Worm (Caenorhabditis elegans) whole organism, young adult: ENCODE measurements around the gene strd-1.

Experiments used
- B0261.1 ChIP-seq: sonication (generic microtip); optimal IDR thresholded peaks from 2 replicates; lab custom pipeline; 2016; ENCODE audit warnings: mild to moderate bottlenecking, missing genetic modification characterization, moderate library complexity, missing compliant biosample characterization
- K11D2.4 ChIP-seq: fragments of 200-800 bp; sonication (Bioruptor generic); IDR thresholded peaks from 2 replicates; pipeline ENCODE4 v1.3.6; 2022; ENCODE audit warnings: missing genetic modification reagents, missing genetic modification characterization, missing compliant biosample characterization
- K12H6.12 ChIP-seq: fragments of 200-800 bp; sonication (Bioruptor generic); optimal IDR thresholded peaks from 2 replicates; lab custom pipeline; 2018; ENCODE audit warnings: mild to moderate bottlenecking, missing genetic modification characterization, missing compliant biosample characterization
- Y53G8AR.9 ChIP-seq: fragments of 200-800 bp; sonication (Bioruptor generic); conservative IDR thresholded peaks from 2 replicates; pipeline ENCODE4 v1.3.6; 2022; ENCODE audit warnings: missing genetic modification reagents, missing genetic modification characterization, missing compliant biosample characterization
- Y67H2A.10 ChIP-seq: fragments of 200-800 bp; sonication (Bioruptor generic); conservative IDR thresholded peaks from 2 replicates; pipeline ENCODE4 v1.3.6; 2022; ENCODE audit warnings: missing genetic modification reagents, missing genetic modification characterization, missing compliant biosample characterization
- ZK185.1 ChIP-seq: sonication (generic microtip); optimal IDR thresholded peaks from 2 replicates; lab custom pipeline; 2016; ENCODE audit warnings: mild to moderate bottlenecking, missing genetic modification characterization, missing compliant biosample characterization; ENCODE audit not compliant: poor library complexity, severe bottlenecking
- ama-1 ChIP-seq, 3 experiments: fragments of 150-350 bp in 1 of 3; sonication (generic microtip) in 2 of 3; optimal IDR thresholded peaks; 2 replicates each; lab custom pipeline; 2014 to 2018; ENCODE audit warnings: missing biosample characterization in 2 of 3, missing genetic modification characterization in 2 of 3, missing genetic modification reagents in 2 of 3
- atf-7 ChIP-seq: sonication (generic microtip); optimal IDR thresholded peaks from 2 replicates; lab custom pipeline; 2017; ENCODE audit warnings: mild to moderate bottlenecking, missing genetic modification characterization, missing compliant biosample characterization
- athp-1 ChIP-seq: sonication (generic microtip); optimal IDR thresholded peaks from 2 replicates; lab custom pipeline; 2017; ENCODE audit warnings: mild to moderate bottlenecking, missing genetic modification characterization, missing compliant biosample characterization
- attf-3 ChIP-seq: fragments of 200-800 bp; sonication (Bioruptor generic); conservative IDR thresholded peaks from 2 replicates; pipeline ENCODE4 v1.3.6; 2022; ENCODE audit warnings: missing genetic modification reagents, missing genetic modification characterization, missing compliant biosample characterization
- cebp-1 ChIP-seq, 2 experiments: fragments of 200-800 bp in 1 of 2; sonication (Bioruptor generic) in 1 of 2; sonication (generic microtip) in 1 of 2; IDR thresholded peaks in 1 of 2; optimal IDR thresholded peaks in 1 of 2; 2 replicates each; pipeline versions ENCODE4 v1.3.6 to Lab custom; 2017 to 2022; ENCODE audit warnings: missing compliant biosample characterization in 2 of 2, missing genetic modification characterization in 2 of 2, mild to moderate bottlenecking in 1 of 2, missing genetic modification reagents in 1 of 2, moderate library complexity in 1 of 2
- ceh-91 ChIP-seq: fragments of 200-800 bp; sonication (Bioruptor generic); IDR thresholded peaks from 2 replicates; pipeline ENCODE4 v1.3.6; 2022; ENCODE audit warnings: missing genetic modification reagents, missing genetic modification characterization, missing compliant biosample characterization
- dpff-1 ChIP-seq: sonication (generic microtip); optimal IDR thresholded peaks from 2 replicates; lab custom pipeline; 2017; ENCODE audit warnings: mild to moderate bottlenecking, missing genetic modification characterization, missing compliant biosample characterization
- dpl-1 ChIP-seq: fragments of 150-350 bp; optimal IDR thresholded peaks from 2 replicates; lab custom pipeline; 2014; ENCODE audit warnings: missing biosample characterization, missing genetic modification reagents, missing genetic modification characterization
- efl-1 ChIP-seq: fragments of 150-350 bp; optimal IDR thresholded peaks from 2 replicates; lab custom pipeline; 2014; ENCODE audit warnings: missing biosample characterization, missing genetic modification reagents, missing genetic modification characterization
- egrh-3 ChIP-seq: fragments of 200-800 bp; sonication (Bioruptor generic); IDR thresholded peaks from 2 replicates; pipeline ENCODE4 v1.3.6; 2022; ENCODE audit warnings: missing genetic modification reagents, missing genetic modification characterization, missing compliant biosample characterization
- ekl-4 ChIP-seq: fragments of 200-800 bp; sonication (Bioruptor generic); IDR thresholded peaks from 2 replicates; pipeline ENCODE4 v1.3.6; 2022; ENCODE audit warnings: missing genetic modification reagents, missing genetic modification characterization, missing compliant biosample characterization
- ets-4 ChIP-seq: fragments of 200-800 bp; sonication (Bioruptor generic); optimal IDR thresholded peaks from 2 replicates; lab custom pipeline; 2018; ENCODE audit warnings: mild to moderate bottlenecking, missing genetic modification characterization, missing compliant biosample characterization
- hmg-1.2 ChIP-seq: fragments of 200-800 bp; sonication (Bioruptor generic); IDR thresholded peaks from 2 replicates; pipeline ENCODE4 v1.3.6; 2022; ENCODE audit warnings: missing genetic modification reagents, missing genetic modification characterization, missing compliant biosample characterization
- lin-35 ChIP-seq, 3 experiments: fragments of 150-350 bp in 2 of 3; sonication (generic microtip) in 1 of 3; optimal IDR thresholded peaks; 2 replicates each; lab custom pipeline; 2014 to 2018; ENCODE audit warnings: missing biosample characterization in 3 of 3, missing genetic modification characterization in 3 of 3, missing genetic modification reagents in 3 of 3
- lin-40 ChIP-seq: sonication (generic microtip); optimal IDR thresholded peaks from 2 replicates; lab custom pipeline; 2016; ENCODE audit warnings: missing genetic modification characterization, mild to moderate bottlenecking, missing compliant biosample characterization, missing genotype, missing genetic modification reagents
- lin-54 ChIP-seq: fragments of 200-800 bp; sonication (Bioruptor generic); optimal IDR thresholded peaks from 2 replicates; lab custom pipeline; 2018; ENCODE audit warnings: mild to moderate bottlenecking, missing genetic modification characterization, missing compliant biosample characterization
- lsl-1 ChIP-seq: fragments of 200-800 bp; sonication (Bioruptor generic); optimal IDR thresholded peaks from 2 replicates; lab custom pipeline; 2018; ENCODE audit warnings: mild to moderate bottlenecking, missing genetic modification characterization, moderate library complexity, missing compliant biosample characterization
- mcd-1 ChIP-seq: fragments of 200-800 bp; sonication (Bioruptor generic); IDR thresholded peaks from 2 replicates; pipeline ENCODE4 v1.3.6; 2022; ENCODE audit warnings: missing genetic modification reagents, missing genetic modification characterization, missing compliant biosample characterization
- nfya-2 ChIP-seq: fragments of 200-800 bp; sonication (Bioruptor generic); IDR thresholded peaks from 2 replicates; pipeline ENCODE4 v1.3.6; 2022; ENCODE audit warnings: missing genetic modification reagents, missing genetic modification characterization, missing compliant biosample characterization
- nhr-27 ChIP-seq: fragments of 200-800 bp; sonication (Bioruptor generic); optimal IDR thresholded peaks from 2 replicates; lab custom pipeline; 2018; ENCODE audit warnings: mild to moderate bottlenecking, missing genetic modification characterization, moderate library complexity, missing compliant biosample characterization
- nhr-90 ChIP-seq: sonication (generic microtip); optimal IDR thresholded peaks from 2 replicates; lab custom pipeline; 2016; ENCODE audit warnings: missing genotype, mild to moderate bottlenecking, missing genetic modification characterization, missing compliant biosample characterization
- pha-4 ChIP-seq: fragments of 150-350 bp; sonication (generic microtip); optimal IDR thresholded peaks from 2 replicates; lab custom pipeline; 2014; ENCODE audit warnings: missing biosample characterization, missing genetic modification reagents, missing genetic modification characterization
- repo-1 ChIP-seq: sonication (generic microtip); optimal IDR thresholded peaks from 2 replicates; lab custom pipeline; 2017; ENCODE audit warnings: mild to moderate bottlenecking, missing genetic modification characterization, missing compliant biosample characterization
- sea-2 ChIP-seq: fragments of 200-800 bp; sonication (Bioruptor generic); IDR thresholded peaks from 2 replicates; pipeline ENCODE4 v1.3.6; 2022; ENCODE audit warnings: missing genetic modification characterization, missing compliant biosample characterization
- snpc-1.1 ChIP-seq: sonication (generic microtip); optimal IDR thresholded peaks from 2 replicates; lab custom pipeline; 2017; ENCODE audit warnings: missing genetic modification characterization, mild to moderate bottlenecking, missing compliant biosample characterization, antibody characterized with exemption, moderate library complexity, missing genotype, missing genetic modification reagents; ENCODE audit not compliant: insufficient read depth
- snpc-4 ChIP-seq, 5 experiments: fragments of 150-350 bp in 1 of 5; sonication (generic microtip) in 4 of 5; optimal IDR thresholded peaks; 2 replicates each; lab custom pipeline; 2014 to 2018; ENCODE audit warnings: missing genetic modification characterization in 5 of 5, missing biosample characterization in 3 of 5, antibody characterized with exemption in 2 of 5, mild to moderate bottlenecking in 2 of 5, missing compliant biosample characterization in 2 of 5, missing genotype in 2 of 5, moderate library complexity in 2 of 5, missing genetic modification reagents in 1 of 5
- somi-1 ChIP-seq: fragments of 200-800 bp; sonication (Bioruptor generic); optimal IDR thresholded peaks from 2 replicates; lab custom pipeline; 2018; ENCODE audit warnings: mild to moderate bottlenecking, missing genetic modification characterization, missing compliant biosample characterization
- unc-130 ChIP-seq: sonication (generic microtip); optimal IDR thresholded peaks from 2 replicates; lab custom pipeline; 2016; ENCODE audit warnings: missing genetic modification reagents, missing genetic modification characterization, missing compliant biosample characterization
- xnd-1 ChIP-seq: sonication (generic microtip); optimal IDR thresholded peaks from 2 replicates; lab custom pipeline; 2016; ENCODE audit warnings: missing genotype, missing genetic modification reagents, missing genetic modification characterization, missing compliant biosample characterization
- zfh-2 ChIP-seq: fragments of 200-800 bp; sonication (Bioruptor generic); conservative IDR thresholded peaks from 2 replicates; pipeline ENCODE4 v1.3.6; 2022; ENCODE audit warnings: missing genetic modification reagents, missing genetic modification characterization, missing compliant biosample characterization
- zim-3 ChIP-seq: sonication (generic microtip); optimal IDR thresholded peaks from 2 replicates; lab custom pipeline; 2017; ENCODE audit warnings: mild to moderate bottlenecking, missing genetic modification characterization, moderate library complexity, missing compliant biosample characterization
- ztf-28 ChIP-seq: fragments of 200-800 bp; sonication (Bioruptor generic); IDR thresholded peaks from 2 replicates; pipeline ENCODE4 v1.3.6; 2022; ENCODE audit warnings: missing genetic modification reagents, missing genetic modification characterization, missing compliant biosample characterization
- ztf-6 ChIP-seq: fragments of 200-800 bp; sonication (Bioruptor generic); IDR thresholded peaks from 2 replicates; pipeline ENCODE4 v1.3.6; 2022; ENCODE audit warnings: missing genetic modification reagents, missing genetic modification characterization, missing compliant biosample characterization

The strd-1 gene

DNA sequence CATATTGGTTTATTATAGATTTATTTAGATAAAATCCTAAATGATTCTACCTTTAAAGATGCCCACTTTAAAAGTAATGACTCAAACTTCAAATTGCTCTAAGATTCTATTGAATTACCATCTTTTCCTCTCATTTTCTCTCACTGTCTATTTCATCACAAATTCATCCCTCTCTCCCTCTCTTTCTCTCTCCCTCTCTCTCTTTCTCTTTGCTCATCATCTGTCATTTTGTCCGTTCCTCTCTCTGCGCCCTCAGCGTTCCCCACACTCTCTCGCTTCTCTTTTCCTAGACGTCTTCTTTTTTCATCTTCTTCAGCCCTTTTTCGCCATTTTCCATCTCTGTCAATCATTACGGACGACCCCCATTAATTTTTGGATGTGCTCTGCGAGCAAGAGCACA, 42.1 kb upstream of the strd-1 start:
- TF ChIP-seq ekl-4 = no peak
- TF ChIP-seq ets-4 (GFP tag; lab: Kevin White, UChicago) = no peak
- no peak for TF ChIP-seq zim-3 (tag; lab: Kevin White, UChicago)
- TF ChIP-seq nfya-2 = no peak
- peak; percentile 45 for TF ChIP-seq efl-1 (GFP tag; lab: Kevin White, UChicago)
- TF ChIP-seq somi-1 (GFP tag; lab: Kevin White, UChicago) = no peak
- TF ChIP-seq ztf-6 (GFP tag; lab: Robert Waterston, UW) = no peak
- peak; percentile 61 for TF ChIP-seq snpc-4 (GFP tag; optimal IDR thresholded peaks at IDR 0.05; lab: Kevin White, UChicago)
- TF ChIP-seq snpc-4 (tag; optimal IDR thresholded peaks at IDR 0.05; lab: Kevin White, UChicago) = no peak
- no peak for TF ChIP-seq Y67H2A.10 (GFP tag; lab: Robert Waterston, UW)
- TF ChIP-seq mcd-1 = peak; percentile 40
- TF ChIP-seq ceh-91 (GFP tag; lab: Robert Waterston, UW) = no peak
- no peak for TF ChIP-seq snpc-1.1
- 0 out of 2 replicates have a peak, but pooled peaks have one; percentile 18 for TF ChIP-seq zfh-2 (GFP tag; lab: Robert Waterston, UW)
- TF ChIP-seq atf-7 = no peak
- TF ChIP-seq ZK185.1 (tag; lab: Kevin White, UChicago) = no peak
- TF ChIP-seq lsl-1 = no peak
- no peak for TF ChIP-seq nhr-90 (tag; lab: Kevin White, UChicago)
- TF ChIP-seq K11D2.4 = no peak
- 0 out of 2 replicates have a peak, but pooled peaks have one; percentile 19 for TF ChIP-seq cebp-1 (GFP tag; IDR thresholded peaks at IDR 0.05; lab: Robert Waterston, UW)
- peak; percentile 52 for TF ChIP-seq cebp-1 (tag; optimal IDR thresholded peaks at IDR 0.05; lab: Kevin White, UChicago)
- TF ChIP-seq sea-2 (GFP tag; lab: Robert Waterston, UW) = no peak
- peak in 2 of 3 experiments; percentile 46 to 88 for TF ChIP-seq lin-35 (GFP tag; optimal IDR thresholded peaks at IDR 0.05; lab: Kevin White, UChicago)
- TF ChIP-seq lin-40 (tag; lab: Kevin White, UChicago) = peak; percentile 27
- TF ChIP-seq dpl-1 (GFP tag; lab: Kevin White, UChicago) = peak; percentile 51
- no peak for TF ChIP-seq ama-1 (optimal IDR thresholded peaks at IDR 0.05; lab: Kevin White, UChicago)
- peak in 1 of 2 experiments; percentile 12 for TF ChIP-seq ama-1 (GFP tag; optimal IDR thresholded peaks at IDR 0.05; lab: Kevin White, UChicago)
- TF ChIP-seq lin-54 (GFP tag; lab: Kevin White, UChicago) = no peak
- TF ChIP-seq pha-4 (tag; lab: Kevin White, UChicago) = no peak
- no peak for TF ChIP-seq egrh-3 (GFP tag; lab: Robert Waterston, UW)
- TF ChIP-seq ztf-28 (GFP tag; lab: Robert Waterston, UW) = no peak
- TF ChIP-seq Y53G8AR.9 (GFP tag; lab: Robert Waterston, UW) = no peak
- peak; percentile 84 for TF ChIP-seq hmg-1.2 (GFP tag; lab: Robert Waterston, UW)
- peak; percentile 12 for TF ChIP-seq K12H6.12 (tag; lab: Kevin White, UChicago)
- TF ChIP-seq, all 124 proteins: peak for 11

DNA sequence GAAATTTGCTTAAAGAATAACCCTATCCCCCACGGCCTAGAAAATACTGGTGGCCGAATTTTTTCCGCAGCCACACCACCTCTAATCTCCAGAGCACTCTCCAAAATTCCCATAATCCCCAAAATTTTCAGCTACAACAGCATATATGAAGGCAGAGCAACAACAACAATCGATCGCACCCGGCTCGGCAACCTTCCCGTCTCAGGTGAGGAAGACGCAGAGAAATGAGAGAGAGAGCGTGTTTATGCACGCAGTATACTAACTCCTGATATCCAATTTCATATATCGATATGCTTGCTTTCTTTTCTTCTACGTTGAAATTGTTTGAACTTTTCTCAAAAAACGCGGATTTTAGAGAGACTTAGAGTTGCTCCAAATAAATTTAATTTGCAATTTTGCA, 40.9 kb upstream of the strd-1 start:
- peak; percentile 66 for TF ChIP-seq dpl-1 (GFP tag; lab: Kevin White, UChicago)
- peak; percentile 10 for TF ChIP-seq efl-1 (GFP tag; lab: Kevin White, UChicago)
- TF ChIP-seq attf-3 = no peak

DNA sequence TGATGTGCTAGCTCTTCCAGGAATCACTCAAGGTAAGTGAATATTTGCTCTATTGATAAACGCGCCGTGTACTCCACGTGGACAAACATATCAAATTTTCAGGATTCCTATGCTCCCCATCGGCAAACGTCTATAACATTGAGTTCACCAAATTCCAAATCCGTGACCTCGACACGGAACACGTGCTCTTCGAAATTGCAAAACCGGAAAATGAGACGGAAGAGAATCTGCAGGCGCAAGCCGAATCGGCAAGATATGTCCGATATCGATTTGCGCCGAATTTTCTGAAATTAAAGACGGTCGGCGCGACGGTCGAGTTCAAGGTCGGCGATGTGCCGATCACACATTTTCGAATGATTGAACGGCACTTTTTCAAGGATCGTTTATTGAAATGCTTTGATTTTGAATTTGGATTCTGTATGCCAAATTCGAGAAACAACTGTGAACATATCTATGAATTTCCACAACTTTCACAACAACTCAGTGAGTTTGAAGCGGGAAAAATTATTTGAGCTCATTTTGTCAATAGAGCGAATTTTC, 39.5 kb upstream of the strd-1 start:
- TF ChIP-seq mcd-1 (no peak), lin-40 (tag; lab: Kevin White, UChicago) (no peak), repo-1 (tag; lab: Kevin White, UChicago) (no peak), cebp-1 (GFP tag; IDR thresholded peaks at IDR 0.05; lab: Robert Waterston, UW) (no peak), cebp-1 (tag; optimal IDR thresholded peaks at IDR 0.05; lab: Kevin White, UChicago) (no peak), efl-1 (GFP tag; lab: Kevin White, UChicago) (peak; percentile 62), athp-1 (tag; lab: Kevin White, UChicago) (no peak), unc-130 (GFP tag; lab: Kevin White, UChicago) (no peak), dpff-1 (tag; lab: Kevin White, UChicago) (no peak), K12H6.12 (tag; lab: Kevin White, UChicago) (no peak), lin-35 (GFP tag; optimal IDR thresholded peaks at IDR 0.05; lab: Kevin White, UChicago) (peak in 1 of 3 experiments; percentile 70), dpl-1 (GFP tag; lab: Kevin White, UChicago) (peak; percentile 94), B0261.1 (tag; lab: Kevin White, UChicago) (no peak), attf-3 (no peak), nhr-27 (tag; lab: Kevin White, UChicago) (no peak), xnd-1 (tag; lab: Kevin White, UChicago) (no peak)
